Worm (Caenorhabditis elegans) whole organism, young adult: Measurements from ENCODE around the gene str-131.

ENCODE experiments used
- B0035.1 ChIP-seq: sonication (generic microtip); optimal IDR thresholded peaks from 2 replicates; lab custom pipeline; 2016; ENCODE audit warnings: missing genetic modification characterization, mild to moderate bottlenecking, missing compliant biosample characterization, missing genotype, missing genetic modification reagents
- B0261.1 ChIP-seq: sonication (generic microtip); optimal IDR thresholded peaks from 2 replicates; lab custom pipeline; 2016; ENCODE audit warnings: mild to moderate bottlenecking, missing genetic modification characterization, moderate library complexity, missing compliant biosample characterization
- F10E7.11 ChIP-seq: sonication (generic microtip); optimal IDR thresholded peaks from 2 replicates; lab custom pipeline; 2017; ENCODE audit warnings: mild to moderate bottlenecking, missing genetic modification characterization, moderate library complexity, missing compliant biosample characterization
- F52B5.7 ChIP-seq: sonication (generic microtip); optimal IDR thresholded peaks from 2 replicates; lab custom pipeline; 2016; ENCODE audit warnings: mild to moderate bottlenecking, missing genetic modification characterization, missing compliant biosample characterization
- F55B11.4 ChIP-seq: sonication (generic microtip); optimal IDR thresholded peaks from 2 replicates; lab custom pipeline; 2016; ENCODE audit warnings: missing compliant biosample characterization, missing genetic modification characterization, borderline replicate concordance; ENCODE audit not compliant: insufficient read depth
- F57A8.1 ChIP-seq: fragments of 200-800 bp; sonication (Bioruptor generic); optimal IDR thresholded peaks from 2 replicates; lab custom pipeline; 2018; ENCODE audit warnings: mild to moderate bottlenecking, missing genetic modification characterization, moderate library complexity, missing compliant biosample characterization
- T07F8.4 ChIP-seq: sonication (generic microtip); optimal IDR thresholded peaks from 2 replicates; lab custom pipeline; 2016; ENCODE audit warnings: mild to moderate bottlenecking, missing genetic modification characterization, moderate library complexity, missing compliant biosample characterization
- T26A5.8 ChIP-seq: sonication (generic microtip); optimal IDR thresholded peaks from 2 replicates; lab custom pipeline; 2016; ENCODE audit warnings: missing genetic modification characterization, missing compliant biosample characterization
- Y53F4B.3 ChIP-seq: fragments of 200-800 bp; sonication (Bioruptor generic); IDR thresholded peaks from 2 replicates; pipeline ENCODE4 v1.3.6; 2022; ENCODE audit warnings: missing genetic modification reagents, missing genetic modification characterization, missing compliant biosample characterization
- Y95B8A.8 ChIP-seq: fragments of 200-800 bp; sonication (Bioruptor generic); IDR thresholded peaks from 2 replicates; pipeline ENCODE4 v1.3.6; 2022; ENCODE audit warnings: missing genetic modification reagents, missing genetic modification characterization, missing compliant biosample characterization
- ZK185.1 ChIP-seq: sonication (generic microtip); optimal IDR thresholded peaks from 2 replicates; lab custom pipeline; 2016; ENCODE audit warnings: mild to moderate bottlenecking, missing genetic modification characterization, missing compliant biosample characterization; ENCODE audit not compliant: poor library complexity, severe bottlenecking
- akir-1 ChIP-seq: fragments of 200-800 bp; sonication (Bioruptor generic); optimal IDR thresholded peaks from 2 replicates; lab custom pipeline; 2018; ENCODE audit warnings: mild to moderate bottlenecking, missing genetic modification characterization, moderate library complexity, missing compliant biosample characterization
- aptf-2 ChIP-seq: fragments of 200-800 bp; sonication (Bioruptor generic); conservative IDR thresholded peaks from 2 replicates; pipeline ENCODE4 v1.3.6; 2022; ENCODE audit warnings: missing genetic modification reagents, missing genetic modification characterization, missing compliant biosample characterization
- aptf-3 ChIP-seq: fragments of 200-800 bp; sonication (Bioruptor generic); IDR thresholded peaks from 2 replicates; pipeline ENCODE4 v1.3.6; 2022; ENCODE audit warnings: missing genetic modification characterization, missing compliant biosample characterization
- atf-7 ChIP-seq: sonication (generic microtip); optimal IDR thresholded peaks from 2 replicates; lab custom pipeline; 2017; ENCODE audit warnings: mild to moderate bottlenecking, missing genetic modification characterization, missing compliant biosample characterization
- athp-1 ChIP-seq: sonication (generic microtip); optimal IDR thresholded peaks from 2 replicates; lab custom pipeline; 2017; ENCODE audit warnings: mild to moderate bottlenecking, missing genetic modification characterization, missing compliant biosample characterization
- attf-6 ChIP-seq: fragments of 200-800 bp; sonication (Bioruptor generic); IDR thresholded peaks from 2 replicates; pipeline ENCODE4 v1.3.6; 2022; ENCODE audit warnings: missing genetic modification reagents, missing genetic modification characterization, missing compliant biosample characterization
- ceh-40 ChIP-seq: fragments of 200-800 bp; sonication (Bioruptor generic); IDR thresholded peaks from 2 replicates; pipeline ENCODE4 v1.3.6; 2022; ENCODE audit warnings: missing genetic modification characterization, missing compliant biosample characterization
- chd-7 ChIP-seq: sonication (generic microtip); optimal IDR thresholded peaks from 2 replicates; lab custom pipeline; 2016; ENCODE audit warnings: mild to moderate bottlenecking, missing genetic modification characterization, moderate library complexity, missing compliant biosample characterization
- dpff-1 ChIP-seq: sonication (generic microtip); optimal IDR thresholded peaks from 2 replicates; lab custom pipeline; 2017; ENCODE audit warnings: mild to moderate bottlenecking, missing genetic modification characterization, missing compliant biosample characterization
- efl-1 ChIP-seq: fragments of 150-350 bp; optimal IDR thresholded peaks from 2 replicates; lab custom pipeline; 2014; ENCODE audit warnings: missing biosample characterization, missing genetic modification reagents, missing genetic modification characterization
- ekl-4 ChIP-seq: fragments of 200-800 bp; sonication (Bioruptor generic); IDR thresholded peaks from 2 replicates; pipeline ENCODE4 v1.3.6; 2022; ENCODE audit warnings: missing genetic modification reagents, missing genetic modification characterization, missing compliant biosample characterization
- him-1 ChIP-seq: sonication (generic microtip); optimal IDR thresholded peaks from 2 replicates; lab custom pipeline; 2016; ENCODE audit warnings: missing genotype, missing genetic modification reagents, missing genetic modification characterization, missing compliant biosample characterization
- hlh-26 ChIP-seq: fragments of 200-800 bp; sonication (Bioruptor generic); conservative IDR thresholded peaks from 2 replicates; pipeline ENCODE4 v1.3.6; 2022; ENCODE audit warnings: missing genetic modification reagents, missing genetic modification characterization, missing compliant biosample characterization
- hmg-1.2 ChIP-seq: fragments of 200-800 bp; sonication (Bioruptor generic); IDR thresholded peaks from 2 replicates; pipeline ENCODE4 v1.3.6; 2022; ENCODE audit warnings: missing genetic modification reagents, missing genetic modification characterization, missing compliant biosample characterization
- hmg-20 ChIP-seq: fragments of 200-800 bp; sonication (Bioruptor generic); IDR thresholded peaks from 2 replicates; pipeline ENCODE4 v1.3.6; 2022; ENCODE audit warnings: missing genetic modification reagents, missing genetic modification characterization, missing compliant biosample characterization
- hsf-1 ChIP-seq: fragments of 200-800 bp; sonication (Bioruptor generic); IDR thresholded peaks from 2 replicates; pipeline ENCODE4 v1.3.6; 2022; ENCODE audit warnings: missing genetic modification reagents, missing genetic modification characterization, missing compliant biosample characterization
- lin-26 ChIP-seq: fragments of 200-800 bp; sonication (Bioruptor generic); IDR thresholded peaks from 2 replicates; pipeline ENCODE4 v1.3.6; 2022; ENCODE audit warnings: missing genetic modification reagents, missing genetic modification characterization, missing compliant biosample characterization
- lin-40 ChIP-seq: sonication (generic microtip); optimal IDR thresholded peaks from 2 replicates; lab custom pipeline; 2016; ENCODE audit warnings: missing genetic modification characterization, mild to moderate bottlenecking, missing compliant biosample characterization, missing genotype, missing genetic modification reagents
- mel-28 ChIP-seq: sonication (generic microtip); optimal IDR thresholded peaks from 2 replicates; lab custom pipeline; 2016; ENCODE audit warnings: borderline replicate concordance, mild to moderate bottlenecking, missing genetic modification characterization, missing compliant biosample characterization
- mxl-1 ChIP-seq: sonication (generic microtip); optimal IDR thresholded peaks from 2 replicates; lab custom pipeline; 2016; ENCODE audit warnings: missing genetic modification characterization, missing compliant biosample characterization
- nfya-2 ChIP-seq: fragments of 200-800 bp; sonication (Bioruptor generic); IDR thresholded peaks from 2 replicates; pipeline ENCODE4 v1.3.6; 2022; ENCODE audit warnings: missing genetic modification reagents, missing genetic modification characterization, missing compliant biosample characterization
- sptf-2 ChIP-seq: fragments of 200-800 bp; sonication (Bioruptor generic); optimal IDR thresholded peaks from 2 replicates; lab custom pipeline; 2018; ENCODE audit warnings: mild to moderate bottlenecking, missing genetic modification characterization, missing compliant biosample characterization
- unc-130 ChIP-seq: sonication (generic microtip); optimal IDR thresholded peaks from 2 replicates; lab custom pipeline; 2016; ENCODE audit warnings: missing genetic modification reagents, missing genetic modification characterization, missing compliant biosample characterization
- ztf-6 ChIP-seq: fragments of 200-800 bp; sonication (Bioruptor generic); IDR thresholded peaks from 2 replicates; pipeline ENCODE4 v1.3.6; 2022; ENCODE audit warnings: missing genetic modification reagents, missing genetic modification characterization, missing compliant biosample characterization

str-131 gene

DNA sequence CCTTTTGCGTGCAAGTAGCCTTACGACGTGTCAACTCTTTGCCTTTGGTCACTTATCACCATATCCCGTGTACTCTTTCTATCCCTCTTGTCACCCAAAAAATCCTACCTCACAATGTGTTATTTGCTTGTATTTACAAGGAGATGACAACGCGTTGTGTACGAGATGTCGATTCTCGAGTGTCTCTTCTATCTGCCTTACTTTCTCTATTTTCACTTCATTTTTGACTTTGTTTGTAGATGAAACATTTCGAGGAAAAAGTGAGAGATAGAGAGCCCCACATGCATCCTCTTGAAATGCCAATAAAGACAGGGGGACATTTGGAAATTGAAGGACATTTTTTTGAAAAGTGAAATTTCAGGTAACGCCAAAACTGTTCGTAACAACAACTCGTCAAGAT, 29.3 kb upstream of the str-131 start:
- TF ChIP-seq aptf-2 = no peak
- TF ChIP-seq dpff-1 (tag; lab: Kevin White, UChicago) = no peak
- TF ChIP-seq aptf-3 (GFP tag; lab: Robert Waterston, UW) = no peak
- no peak for TF ChIP-seq chd-7 (tag; lab: Kevin White, UChicago)
- TF ChIP-seq mel-28 (tag; lab: Kevin White, UChicago) = no peak
- no peak for TF ChIP-seq hsf-1 (GFP tag; lab: Robert Waterston, UW)
- no peak for TF ChIP-seq F52B5.7 (tag; lab: Kevin White, UChicago)
- no peak for TF ChIP-seq ceh-40
- no peak for TF ChIP-seq T26A5.8 (tag; lab: Kevin White, UChicago)
- TF ChIP-seq athp-1 (tag; lab: Kevin White, UChicago) = no peak
- no peak for TF ChIP-seq akir-1 (GFP tag; lab: Kevin White, UChicago)
- no peak for TF ChIP-seq hlh-26 (GFP tag; lab: Robert Waterston, UW)
- no peak for TF ChIP-seq unc-130 (GFP tag; lab: Kevin White, UChicago)
- no peak for TF ChIP-seq hmg-20 (GFP tag; lab: Robert Waterston, UW)
- no peak for TF ChIP-seq lin-40 (tag; lab: Kevin White, UChicago)
- TF ChIP-seq F10E7.11 (tag; lab: Kevin White, UChicago) = no peak

DNA sequence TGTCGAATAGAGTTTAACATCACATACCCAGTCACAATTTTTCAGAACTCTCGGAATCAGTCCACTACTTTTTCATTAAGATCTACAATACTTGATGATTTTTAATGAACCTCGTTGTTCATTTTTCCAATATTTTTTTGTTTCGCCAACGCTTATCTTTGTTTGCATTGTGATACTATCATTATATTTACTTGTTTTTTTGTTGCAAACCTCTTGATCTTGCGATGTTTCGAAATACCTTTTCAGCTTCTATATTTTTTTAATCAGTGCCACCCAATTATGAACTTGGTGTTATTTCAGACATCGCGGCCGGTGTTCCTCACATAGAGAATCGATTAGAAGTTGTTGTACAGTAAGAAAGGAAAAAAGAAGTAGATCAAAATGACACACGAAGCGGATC, 27.2 kb upstream of the str-131 start, which contains the start of gene myo-5:
Gene myo-5, plus strand, starts transcription at position 301 of the 400 bp plus-strand sequence.
- no peak for TF ChIP-seq lin-26
- no peak for TF ChIP-seq him-1
- no peak for TF ChIP-seq ZK185.1 (tag; lab: Kevin White, UChicago)
- no peak for TF ChIP-seq unc-130 (GFP tag; lab: Kevin White, UChicago)
- TF ChIP-seq F55B11.4 (tag; lab: Kevin White, UChicago) = no peak
- TF ChIP-seq hmg-1.2 (GFP tag; lab: Robert Waterston, UW) = no peak
- TF ChIP-seq sptf-2 (GFP tag; lab: Kevin White, UChicago) = no peak
- TF ChIP-seq Y95B8A.8 (GFP tag; lab: Robert Waterston, UW) = no peak

DNA sequence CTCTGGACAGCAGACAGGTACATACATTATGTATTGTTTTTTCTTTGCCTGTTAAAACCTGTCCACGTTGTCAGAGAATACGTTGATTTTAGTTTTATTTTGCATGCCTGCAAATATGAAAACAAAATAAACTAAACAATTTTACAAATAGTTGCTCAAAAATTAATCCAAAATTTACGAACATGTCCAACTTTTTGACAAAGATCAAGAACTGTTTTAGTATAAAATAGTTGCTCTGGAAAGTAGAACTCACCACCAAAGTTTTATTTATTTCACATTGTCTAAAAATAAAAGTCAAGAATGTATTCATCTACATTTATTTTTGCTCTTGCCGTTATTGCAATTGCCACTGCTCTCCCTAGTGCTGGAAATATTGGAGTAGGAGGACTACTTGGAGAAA, 23.0 kb upstream of the str-131 start, which contains the start of gene srlf-16:
Gene srlf-16, plus strand, starts transcription at position 301 of the 400 bp plus-strand sequence.
- TF ChIP-seq him-1 (no peak), Y53F4B.3 (GFP tag; lab: Robert Waterston, UW) (no peak), mxl-1 (tag; lab: Kevin White, UChicago) (no peak), F10E7.11 (tag; lab: Kevin White, UChicago) (no peak), F57A8.1 (GFP tag; lab: Kevin White, UChicago) (no peak), mel-28 (tag; lab: Kevin White, UChicago) (no peak), chd-7 (tag; lab: Kevin White, UChicago) (no peak), attf-6 (GFP tag; lab: Robert Waterston, UW) (no peak), nfya-2 (GFP tag; lab: Robert Waterston, UW) (no peak), ztf-6 (GFP tag; lab: Robert Waterston, UW) (no peak), efl-1 (GFP tag; lab: Kevin White, UChicago) (no peak), ekl-4 (GFP tag; lab: Robert Waterston, UW) (no peak), T07F8.4 (tag; lab: Kevin White, UChicago) (no peak), F52B5.7 (tag; lab: Kevin White, UChicago) (no peak), B0261.1 (tag; lab: Kevin White, UChicago) (no peak), B0035.1 (tag; lab: Kevin White, UChicago) (no peak), atf-7 (no peak)
